Worm (Caenorhabditis elegans) whole organism, young adult: ENCODE results near the gene T22D1.3.
A peak's percentile ranks its signal among the peaks of the same experiment; 100 is the strongest.

Experiments used
- F23B12.7 ChIP-seq: sonication (generic microtip); optimal IDR thresholded peaks from 2 replicates; lab custom pipeline; 2017; ENCODE audit warnings: missing genetic modification characterization, mild to moderate bottlenecking, missing compliant biosample characterization, antibody characterized with exemption, moderate library complexity; ENCODE audit not compliant: insufficient read depth
- ceh-79 ChIP-seq: sonication (generic microtip); optimal IDR thresholded peaks from 2 replicates; lab custom pipeline; 2017; ENCODE audit warnings: mild to moderate bottlenecking, missing genetic modification characterization, missing compliant biosample characterization
- egrh-3 ChIP-seq: fragments of 200-800 bp; sonication (Bioruptor generic); IDR thresholded peaks from 2 replicates; pipeline ENCODE4 v1.3.6; 2022; ENCODE audit warnings: missing genetic modification reagents, missing genetic modification characterization, missing compliant biosample characterization
- let-607 ChIP-seq, 2 experiments: fragments of 200-800 bp in 1 of 2; sonication (Bioruptor generic) in 1 of 2; sonication (generic microtip) in 1 of 2; optimal IDR thresholded peaks; 2 replicates each; lab custom pipeline; 2016 to 2018; ENCODE audit warnings: mild to moderate bottlenecking in 2 of 2, missing compliant biosample characterization in 2 of 2, missing genetic modification characterization in 2 of 2, moderate library complexity in 2 of 2, missing genotype in 1 of 2
- madf-3 ChIP-seq: fragments of 200-800 bp; sonication (Bioruptor generic); IDR thresholded peaks from 2 replicates; pipeline ENCODE4 v1.3.6; 2022; ENCODE audit warnings: missing genetic modification reagents, missing genetic modification characterization, missing compliant biosample characterization
- snpc-1.1 ChIP-seq: sonication (generic microtip); optimal IDR thresholded peaks from 2 replicates; lab custom pipeline; 2017; ENCODE audit warnings: missing genetic modification characterization, mild to moderate bottlenecking, missing compliant biosample characterization, antibody characterized with exemption, moderate library complexity, missing genotype, missing genetic modification reagents; ENCODE audit not compliant: insufficient read depth
- tlf-1 ChIP-seq: fragments of 200-800 bp; sonication (Bioruptor generic); optimal IDR thresholded peaks from 2 replicates; lab custom pipeline; 2018; ENCODE audit warnings: mild to moderate bottlenecking, missing genetic modification characterization, missing compliant biosample characterization
- ztf-26 ChIP-seq: sonication (generic microtip); optimal IDR thresholded peaks from 2 replicates; lab custom pipeline; 2017; ENCODE audit warnings: missing genetic modification characterization, missing compliant biosample characterization

DNA sequence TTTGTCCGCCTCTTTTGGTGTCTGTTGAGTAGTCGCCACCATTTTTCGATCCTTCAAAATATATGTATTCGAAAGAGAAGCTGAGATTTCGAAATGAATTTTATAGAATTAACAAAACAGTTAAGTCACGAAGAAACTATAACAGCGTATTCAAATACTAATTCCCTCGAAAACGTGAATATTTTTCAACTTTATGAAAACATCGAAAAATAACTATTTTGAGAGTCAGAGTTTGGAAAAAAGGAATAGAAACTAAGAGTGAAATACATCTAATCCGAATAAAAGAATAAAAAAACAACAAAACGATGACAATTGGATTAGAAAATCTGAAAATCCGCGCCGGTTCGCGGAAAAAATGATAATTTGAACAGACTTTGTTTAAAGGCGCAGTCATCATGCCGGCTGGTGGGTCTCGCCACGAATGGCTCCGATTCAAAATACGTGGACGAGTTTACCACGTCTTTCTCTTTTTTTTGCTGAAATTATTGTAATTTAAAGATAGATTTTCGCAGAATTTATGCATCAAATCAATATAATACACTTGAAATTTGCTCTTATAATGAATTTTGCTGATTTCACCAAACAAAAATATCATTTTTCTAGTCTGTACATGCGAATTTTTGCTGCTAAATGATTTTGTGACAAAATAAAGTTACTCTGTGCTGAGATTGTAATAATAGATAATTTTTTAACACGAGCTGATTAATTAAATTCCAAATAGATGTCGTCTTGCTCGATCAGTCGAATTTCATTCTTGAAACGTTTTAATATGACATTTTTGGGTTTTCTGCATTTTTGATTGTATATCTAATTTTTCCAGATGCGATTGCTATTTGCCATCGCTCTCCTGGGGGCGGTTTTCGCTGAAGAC is 3.2 kb upstream of the T22D1.3 start, which contains the start of the genes rpn-1 and ribo-1:
- TF ChIP-seq egrh-3 (GFP tag; lab: Robert Waterston, UW) = no peak
- peak; percentile 74 to 82 for TF ChIP-seq let-607 (tag; optimal IDR thresholded peaks at IDR 0.05; lab: Kevin White, UChicago)
- TF ChIP-seq ztf-26 = no peak
- TF ChIP-seq snpc-1.1 (tag; lab: Kevin White, UChicago) = no peak
- TF ChIP-seq ceh-79 (tag; lab: Kevin White, UChicago) = no peak
- TF ChIP-seq tlf-1 = no peak
- peak; percentile 28 for TF ChIP-seq F23B12.7
- TF ChIP-seq madf-3 (GFP tag; lab: Robert Waterston, UW) = no peak
